Fruit fly (Drosophila melanogaster) whole organism, embryonic: Measurements from ENCODE around the gene dnc.

ENCODE experiments used
- Adf1 ChIP-seq: fragments of 200-800 bp; sonication (Bioruptor generic); IDR thresholded peaks from 2 replicates; pipeline ENCODE4 v1.3.6; 2022; ENCODE audit warnings: missing biosample characterization, missing genetic modification characterization
- Atf6 ChIP-seq: fragments of 200-800 bp; sonication (Bioruptor generic); IDR thresholded peaks from 2 replicates; pipeline ENCODE4 v1.3.6; 2022; ENCODE audit warnings: missing biosample characterization, missing genetic modification characterization
- C15 ChIP-seq: fragments of 200-800 bp; sonication (Bioruptor generic); IDR thresholded peaks from 3 replicates; pipeline ENCODE4 v1.3.6; 2022; ENCODE audit warnings: missing biosample characterization, missing genetic modification characterization
- CG10543 ChIP-seq: fragments of 200-800 bp; sonication (Bioruptor generic); optimal IDR thresholded peaks from 3 replicates; lab custom pipeline; 2017; ENCODE audit warnings: missing biosample characterization, mild to moderate bottlenecking, missing genetic modification characterization, moderate library complexity
- CG10959 ChIP-seq: fragments of 200-800 bp; sonication (Bioruptor generic); IDR thresholded peaks from 2 replicates; pipeline ENCODE4 v1.3.6; 2022; ENCODE audit warnings: missing biosample characterization, missing genetic modification characterization
- CG11723 ChIP-seq: fragments of 200-800 bp; sonication (Bioruptor generic); optimal IDR thresholded peaks from 2 replicates; lab custom pipeline; 2017; ENCODE audit warnings: missing biosample characterization, mild to moderate bottlenecking, missing genetic modification characterization
- CG12219 ChIP-seq: fragments of 200-800 bp; sonication (Bioruptor generic); optimal IDR thresholded peaks from 3 replicates; lab custom pipeline; 2018; ENCODE audit warnings: missing biosample characterization, mild to moderate bottlenecking, missing genetic modification characterization
- CG12744 ChIP-seq: fragments of 200-800 bp; sonication (Bioruptor generic); optimal IDR thresholded peaks from 2 replicates; lab custom pipeline; 2016; ENCODE audit warnings: missing biosample characterization, missing genetic modification characterization
- CG12769 ChIP-seq: fragments of 200-800 bp; sonication (Bioruptor generic); optimal IDR thresholded peaks from 2 replicates; lab custom pipeline; 2019; ENCODE audit warnings: missing biosample characterization, mild to moderate bottlenecking, missing genetic modification characterization, moderate library complexity
- CG13424 ChIP-seq: fragments of 200-800 bp; sonication (Bioruptor generic); optimal IDR thresholded peaks from 2 replicates; lab custom pipeline; 2019; ENCODE audit warnings: missing biosample characterization, mild to moderate bottlenecking, missing genetic modification characterization, moderate library complexity
- CG14860 ChIP-seq: fragments of 200-800 bp; sonication (Bioruptor generic); IDR thresholded peaks from 3 replicates; pipeline ENCODE4 v1.3.6; 2022; ENCODE audit warnings: missing biosample characterization, missing genetic modification characterization; ENCODE audit not compliant: partially characterized antibody
- CG15479 ChIP-seq: fragments of 200-800 bp; sonication (Bioruptor generic); optimal IDR thresholded peaks from 3 replicates; lab custom pipeline; 2019; ENCODE audit warnings: missing biosample characterization, mild to moderate bottlenecking, missing genetic modification characterization, moderate library complexity
- CG1603 ChIP-seq: fragments of 200-800 bp; sonication (Bioruptor generic); optimal IDR thresholded peaks from 2 replicates; lab custom pipeline; 2019; ENCODE audit warnings: missing biosample characterization, mild to moderate bottlenecking, missing genetic modification characterization, moderate library complexity
- CG18476 ChIP-seq: fragments of 200-800 bp; sonication (Bioruptor generic); optimal IDR thresholded peaks from 2 replicates; lab custom pipeline; 2016; ENCODE audit warnings: missing biosample characterization, mild to moderate bottlenecking, missing genetic modification characterization
- CG30403 ChIP-seq: fragments of 200-800 bp; sonication (Bioruptor generic); optimal IDR thresholded peaks from 3 replicates; lab custom pipeline; 2016; ENCODE audit warnings: missing biosample characterization, missing genetic modification characterization
- CG3726 ChIP-seq: fragments of 200-800 bp; sonication (Bioruptor generic); IDR thresholded peaks from 3 replicates; pipeline ENCODE4, ENCODE4 v1.3.6; 2022; ENCODE audit warnings: missing biosample characterization, missing genetic modification characterization
- CG4820 ChIP-seq: fragments of 200-800 bp; sonication (Bioruptor generic); optimal IDR thresholded peaks from 3 replicates; lab custom pipeline; 2016; ENCODE audit warnings: missing biosample characterization, missing genetic modification characterization
- CG6654 ChIP-seq: fragments of 200-800 bp; sonication (Bioruptor generic); optimal IDR thresholded peaks from 2 replicates; lab custom pipeline; 2017; ENCODE audit warnings: missing biosample characterization, mild to moderate bottlenecking, missing genetic modification characterization
- CG7357 ChIP-seq: fragments of 200-800 bp; sonication (Bioruptor generic); IDR thresholded peaks from 3 replicates; pipeline ENCODE4 v1.3.6; 2022; ENCODE audit warnings: missing biosample characterization, missing genetic modification characterization
- CG9609 ChIP-seq: fragments of 200-800 bp; sonication (Bioruptor generic); optimal IDR thresholded peaks from 3 replicates; lab custom pipeline; 2016; ENCODE audit warnings: missing biosample characterization, missing genetic modification characterization
- Camta ChIP-seq: fragments of 200-800 bp; sonication (Bioruptor generic); optimal IDR thresholded peaks from 2 replicates; lab custom pipeline; 2016; ENCODE audit warnings: missing biosample characterization, missing genetic modification characterization
- Dll ChIP-seq: fragments of 200-800 bp; sonication (Bioruptor generic); IDR thresholded peaks from 4 replicates; pipeline ENCODE4 v1.3.6; 2022; ENCODE audit warnings: missing biosample characterization, missing genetic modification characterization; ENCODE audit not compliant: partially characterized antibody
- Fer2 ChIP-seq: fragments of 200-800 bp; sonication (Bioruptor generic); optimal IDR thresholded peaks from 2 replicates; lab custom pipeline; 2018; ENCODE audit warnings: missing biosample characterization, mild to moderate bottlenecking, missing genetic modification characterization, moderate library complexity
- HLHmδ ChIP-seq: fragments of 200-800 bp; sonication (Bioruptor generic); optimal IDR thresholded peaks from 2 replicates; lab custom pipeline; 2018; ENCODE audit warnings: missing biosample characterization, mild to moderate bottlenecking, missing genetic modification characterization, moderate library complexity
- HmgZ ChIP-seq: fragments of 200-800 bp; sonication (Bioruptor generic); optimal IDR thresholded peaks from 2 replicates; lab custom pipeline; 2018; ENCODE audit warnings: missing biosample characterization, mild to moderate bottlenecking, missing genetic modification characterization
- Hmr ChIP-seq: fragments of 200-800 bp; sonication (Bioruptor generic); optimal IDR thresholded peaks from 3 replicates; lab custom pipeline; 2017; ENCODE audit warnings: mild to moderate bottlenecking, missing biosample characterization, missing genetic modification reagents, missing genetic modification characterization
- Kr ChIP-seq: fragments of 200-800 bp; sonication (Bioruptor generic); optimal IDR thresholded peaks from 2 replicates; lab custom pipeline; 2017; ENCODE audit warnings: missing biosample characterization, mild to moderate bottlenecking, missing genetic modification characterization
- MESR4 ChIP-seq: fragments of 200-800 bp; sonication (Bioruptor generic); optimal IDR thresholded peaks from 2 replicates; lab custom pipeline; 2018; ENCODE audit warnings: missing biosample characterization, mild to moderate bottlenecking, missing genetic modification characterization, moderate library complexity
- NC2β ChIP-seq: fragments of 200-800 bp; sonication (Bioruptor generic); optimal IDR thresholded peaks from 2 replicates; lab custom pipeline; 2016; ENCODE audit warnings: missing biosample characterization, missing genetic modification characterization
- Nf-YB ChIP-seq: fragments of 200-800 bp; sonication (Bioruptor generic); optimal IDR thresholded peaks from 3 replicates; lab custom pipeline; 2019; ENCODE audit warnings: missing biosample characterization, mild to moderate bottlenecking, missing genetic modification characterization, moderate library complexity
- Poxn ChIP-seq: fragments of 200-800 bp; sonication (Bioruptor generic); IDR thresholded peaks from 2 replicates; pipeline ENCODE4 v1.3.6; 2022; ENCODE audit warnings: missing biosample characterization, missing genetic modification characterization
- Ptx1 ChIP-seq: fragments of 200-800 bp; sonication (Bioruptor generic); IDR thresholded peaks from 2 replicates; pipeline ENCODE4 v1.3.6; 2022; ENCODE audit warnings: missing biosample characterization, missing genetic modification characterization
- YL-1 ChIP-seq: fragments of 200-800 bp; sonication (Bioruptor generic); optimal IDR thresholded peaks from 3 replicates; lab custom pipeline; 2017; ENCODE audit warnings: missing biosample characterization, mild to moderate bottlenecking, missing genetic modification characterization
- ato ChIP-seq: fragments of 200-800 bp; sonication (Bioruptor generic); IDR thresholded peaks from 2 replicates; pipeline ENCODE4 v1.3.6; 2022; ENCODE audit warnings: missing biosample characterization, missing genetic modification characterization; ENCODE audit not compliant: partially characterized antibody
- bcd ChIP-seq: fragments of 200-800 bp; sonication (Bioruptor generic); optimal IDR thresholded peaks from 2 replicates; lab custom pipeline; 2017; ENCODE audit warnings: missing biosample characterization, mild to moderate bottlenecking, missing genetic modification characterization
- crol ChIP-seq: fragments of 200-800 bp; sonication (Bioruptor generic); IDR thresholded peaks from 2 replicates; pipeline ENCODE4 v1.3.6; 2022; ENCODE audit warnings: missing biosample characterization, missing genetic modification characterization
- danr ChIP-seq: fragments of 200-800 bp; sonication (Bioruptor generic); IDR thresholded peaks from 2 replicates; pipeline ENCODE4 v1.3.6; 2022; ENCODE audit warnings: missing biosample characterization, missing genetic modification characterization
- dm ChIP-seq: fragments of 200-800 bp; sonication (Bioruptor generic); optimal IDR thresholded peaks from 3 replicates; lab custom pipeline; 2016; ENCODE audit warnings: missing biosample characterization, missing genetic modification characterization
- fd3F ChIP-seq: fragments of 200-800 bp; sonication (Bioruptor generic); optimal IDR thresholded peaks from 2 replicates; lab custom pipeline; 2018; ENCODE audit warnings: missing biosample characterization, mild to moderate bottlenecking, missing genetic modification characterization, moderate library complexity
- gce ChIP-seq: fragments of 200-800 bp; sonication (Bioruptor generic); IDR thresholded peaks from 3 replicates; pipeline ENCODE4 v1.3.6; 2022; ENCODE audit warnings: missing biosample characterization, missing genetic modification characterization
- gcm ChIP-seq: fragments of 200-800 bp; sonication (Bioruptor generic); optimal IDR thresholded peaks from 2 replicates; lab custom pipeline; 2019; ENCODE audit warnings: missing biosample characterization, mild to moderate bottlenecking, missing genetic modification characterization, moderate library complexity
- hb ChIP-seq: fragments of 200-800 bp; sonication (Bioruptor generic); IDR thresholded peaks from 3 replicates; pipeline ENCODE4 v1.3.6; 2022; ENCODE audit warnings: missing biosample characterization, missing genetic modification characterization; ENCODE audit not compliant: partially characterized antibody
- ken ChIP-seq: fragments of 200-800 bp; sonication (Bioruptor generic); IDR thresholded peaks from 3 replicates; pipeline ENCODE4 v1.3.6; 2022; ENCODE audit warnings: missing biosample characterization, missing genetic modification characterization
- maf-S ChIP-seq: fragments of 200-800 bp; sonication (Bioruptor generic); optimal IDR thresholded peaks from 2 replicates; lab custom pipeline; 2016; ENCODE audit warnings: missing biosample characterization, missing genetic modification characterization
- nom ChIP-seq: fragments of 200-800 bp; sonication (Bioruptor generic); optimal IDR thresholded peaks from 2 replicates; lab custom pipeline; 2017; ENCODE audit warnings: missing biosample characterization, missing genetic modification characterization, mild to moderate bottlenecking, moderate library complexity, missing genetic modification reagents
- otp ChIP-seq: fragments of 200-800 bp; sonication (Bioruptor generic); IDR thresholded peaks from 3 replicates; pipeline ENCODE4, ENCODE4 v1.3.6; 2022; ENCODE audit warnings: missing biosample characterization, missing genetic modification characterization
- tin ChIP-seq: fragments of 200-800 bp; sonication (Bioruptor generic); optimal IDR thresholded peaks from 3 replicates; lab custom pipeline; 2016; ENCODE audit warnings: missing biosample characterization, missing genetic modification characterization
- tll ChIP-seq, 2 experiments: fragments of 200-800 bp in 1 of 2; fragments of >200 bp in 1 of 2; sonication (Bioruptor generic) in 1 of 2; optimal IDR thresholded peaks; 2 replicates each; lab custom pipeline; 2017 to 2019; ENCODE audit warnings: missing biosample characterization in 2 of 2, missing genetic modification characterization in 2 of 2, mild to moderate bottlenecking in 1 of 2, moderate library complexity in 1 of 2
- vvl ChIP-seq: fragments of 200-800 bp; sonication (Bioruptor generic); IDR thresholded peaks from 2 replicates; pipeline ENCODE4 v1.3.6; 2022; ENCODE audit warnings: missing biosample characterization, missing genetic modification characterization

The dnc gene

DNA sequence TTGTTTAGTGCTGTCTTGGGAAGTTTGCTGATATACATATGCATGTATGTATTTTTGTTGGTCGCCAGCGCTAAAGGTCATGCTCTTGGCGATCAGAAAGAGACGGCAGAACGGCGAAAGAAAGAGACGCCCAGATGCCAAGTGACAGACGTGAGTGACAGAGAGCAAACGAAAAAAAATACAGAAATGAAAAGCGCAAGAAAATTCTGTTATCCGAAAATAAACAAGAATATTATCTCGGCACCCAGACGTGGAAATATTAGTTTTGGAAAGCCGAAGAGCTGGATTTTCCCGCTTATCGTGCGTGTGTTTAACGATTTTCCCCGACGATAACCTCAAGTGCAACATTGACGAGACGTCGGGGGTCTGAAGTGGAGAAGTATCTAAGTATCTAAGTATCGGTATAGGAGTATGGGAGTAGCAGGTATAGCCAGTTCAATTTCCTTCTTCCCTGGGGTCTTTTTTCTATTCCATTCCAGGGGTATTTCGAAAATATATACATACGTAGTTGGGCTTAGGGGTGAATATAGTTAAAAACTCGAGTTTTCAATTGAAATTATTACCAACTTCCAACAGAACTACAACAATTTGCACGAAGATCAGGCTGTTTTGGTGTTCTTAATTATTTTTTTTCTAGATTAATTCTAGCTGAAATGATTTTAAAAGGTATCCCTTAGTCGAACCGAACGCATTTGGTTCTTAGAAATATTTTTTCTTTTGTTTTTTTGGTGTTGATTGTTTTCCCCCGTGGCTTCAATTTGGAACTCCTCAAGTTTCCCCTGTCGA lies 190.8 kb downstream of the dnc start (continued):
- no peak for TF ChIP-seq HmgZ (tag; lab: Kevin White, UChicago)
- TF ChIP-seq otp (GFP tag; lab: Robert Waterston, UW): no peak
- TF ChIP-seq CG13424: no peak
- TF ChIP-seq Poxn (GFP tag; lab: Robert Waterston, UW): no peak
- TF ChIP-seq CG15479 (GFP tag; lab: Kevin White, UChicago): peak; percentile 87
- no peak for TF ChIP-seq hb (GFP tag; lab: Robert Waterston, UW)
- TF ChIP-seq dm: peak; percentile 73
- TF ChIP-seq crol (GFP tag; lab: Robert Waterston, UW): peak; percentile 38; the same call in 1 of the 2 replicates
- TF ChIP-seq bcd (GFP tag; lab: Kevin White, UChicago): no peak
- TF ChIP-seq Hmr (GFP tag; lab: Kevin White, UChicago): no peak
- peak; percentile 52 for TF ChIP-seq NC2β
- peak in 1 of 2 experiments; percentile 15 for TF ChIP-seq tll (GFP tag; optimal IDR thresholded peaks at IDR 0.05; lab: Kevin White, UChicago)
- no peak for TF ChIP-seq Atf6 (GFP tag; lab: Robert Waterston, UW)
- TF ChIP-seq tin (GFP tag; lab: Kevin White, UChicago): peak; percentile 57
- peak; percentile 3 for TF ChIP-seq Nf-YB (GFP tag; lab: Kevin White, UChicago)
- no peak for TF ChIP-seq CG3726
- peak; percentile 21 for TF ChIP-seq CG9609 (GFP tag; lab: Kevin White, UChicago)
- no peak for TF ChIP-seq fd3F (GFP tag; lab: Kevin White, UChicago)
- no peak for TF ChIP-seq CG7357 (GFP tag; lab: Robert Waterston, UW)
- TF ChIP-seq Adf1 (GFP tag; lab: Robert Waterston, UW): no peak
- TF ChIP-seq CG12769 (tag; lab: Kevin White, UChicago): no peak
- no peak for TF ChIP-seq maf-S (GFP tag; lab: Kevin White, UChicago)
- TF ChIP-seq YL-1 (GFP tag; lab: Kevin White, UChicago): no peak
- TF ChIP-seq MESR4 (GFP tag; lab: Kevin White, UChicago): no peak
- TF ChIP-seq CG12219: no peak
- no peak for TF ChIP-seq Camta (GFP tag; lab: Kevin White, UChicago)
- TF ChIP-seq CG30403: peak; percentile 24
- no peak for TF ChIP-seq nom (GFP tag; lab: Kevin White, UChicago)
- no peak for TF ChIP-seq CG12744 (GFP tag; lab: Kevin White, UChicago)
- no peak for TF ChIP-seq C15 (GFP tag; lab: Robert Waterston, UW)
- no peak for TF ChIP-seq HLHmδ (GFP tag; lab: Kevin White, UChicago)
- TF ChIP-seq CG10543 (GFP tag; lab: Kevin White, UChicago): no peak
- TF ChIP-seq Fer2: no peak
- TF ChIP-seq CG10959 (GFP tag; lab: Robert Waterston, UW): peak; percentile 86
- TF ChIP-seq ken: no peak
- no peak for TF ChIP-seq danr
- no peak for TF ChIP-seq CG14860 (GFP tag; lab: Robert Waterston, UW)
- TF ChIP-seq gce (GFP tag; lab: Robert Waterston, UW): no peak
- no peak for TF ChIP-seq CG18476
- no peak for TF ChIP-seq Dll (GFP tag; lab: Robert Waterston, UW)
- TF ChIP-seq CG4820: peak; percentile 47
- TF ChIP-seq Ptx1 (GFP tag; lab: Robert Waterston, UW): no peak
- TF ChIP-seq CG6654 (GFP tag; lab: Kevin White, UChicago): no peak
- TF ChIP-seq CG11723 (GFP tag; lab: Kevin White, UChicago): no peak
- TF ChIP-seq gcm (GFP tag; lab: Kevin White, UChicago): peak; percentile 13
- no peak for TF ChIP-seq ato
- TF ChIP-seq CG1603 (tag; lab: Kevin White, UChicago): no peak
- TF ChIP-seq Kr (GFP tag; lab: Kevin White, UChicago): no peak
- TF ChIP-seq vvl: no peak
